Fruit fly (Drosophila melanogaster) whole organism: ENCODE measurements around the gene Yp1.

ENCODE experiments used
- CG8478 ChIP-seq: fragments of >200 bp; optimal IDR thresholded peaks from 2 replicates; lab custom pipeline; 2018; ENCODE audit warnings: inconsistent platforms
- Dll ChIP-seq: fragments of >200 bp; optimal IDR thresholded peaks from 2 replicates; lab custom pipeline; 2017
- EcR ChIP-seq, 2 experiments: fragments of >200 bp; optimal IDR thresholded peaks; 2 replicates each; lab custom pipeline; 2017; ENCODE audit warnings: missing biosample characterization in 2 of 2, missing genetic modification characterization in 2 of 2, missing genetic modification reagents in 2 of 2
- pan ChIP-seq: fragments of >200 bp; optimal IDR thresholded peaks from 2 replicates; lab custom pipeline; 2017
- psq ChIP-seq: fragments of >200 bp; optimal IDR thresholded peaks from 2 replicates; lab custom pipeline; 2017
- usp ChIP-seq: fragments of >200 bp; optimal IDR thresholded peaks from 2 replicates; lab custom pipeline; 2017; ENCODE audit warnings: missing biosample characterization, missing genetic modification characterization, mixed read lengths

dm6 chrX:10071516-10071915, 17.9 kb downstream of the Yp1 start:
- TF ChIP-seq EcR (GFP tag; optimal IDR thresholded peaks at IDR 0.05; lab: Kevin White, UChicago) (peak in 1 of 2 experiments; percentile 10), usp (GFP tag; lab: Kevin White, UChicago) (no peak), psq (no peak), CG8478 (lab: Kevin White, UChicago) (no peak), pan (lab: Kevin White, UChicago) (no peak), Dll (lab: Kevin White, UChicago) (no peak)
